Fruit fly (Drosophila melanogaster): Measurements from ENCODE around the gene CG31792.

The CG31792 gene

dm6 chr2L:18997148-18997547, at the start of gene CG31792:
CG31792 (plus strand) TSS chr2L:18997448.
- no peak for TF ChIP-seq noc (tag; optimal IDR thresholded peaks at IDR 0.05)

- no peak for TF ChIP-seq noc (tag; optimal IDR thresholded peaks at IDR 0.05)
These were observed 49.7 kb upstream of the CG31792 start for dm6 chr2L:18947515-18947998.

dm6 chr2L:18948065-18948723, 49.1 kb upstream of the CG31792 start:
- peak; percentile 8 for TF ChIP-seq noc (tag; optimal IDR thresholded peaks at IDR 0.05)

- TF ChIP-seq noc (tag; optimal IDR thresholded peaks at IDR 0.05) = no peak
These were observed 48.5 kb upstream of the CG31792 start, which contains the start of gene CG10428 for dm6 chr2L:18948724-18949108. CG10428 (plus strand) TSS chr2L:18948884.

- no peak for TF ChIP-seq noc (tag; optimal IDR thresholded peaks at IDR 0.05)
These were observed 45.6 kb upstream of the CG31792 start, which contains the start of gene Nedd8 for dm6 chr2L:18951674-18952073. Nedd8 (minus strand) TSS chr2L:18951837.

dm6 chr2L:18953512-18954254, 43.6 kb upstream of the CG31792 start:
- TF ChIP-seq noc (tag; optimal IDR thresholded peaks at IDR 0.05) = no peak

- peak; percentile 75 for TF ChIP-seq noc (tag; optimal IDR thresholded peaks at IDR 0.05)
These were observed 43.0 kb upstream of the CG31792 start, which contains the start of gene CG10621 for dm6 chr2L:18954255-18954715. CG10621 (minus strand) TSS chr2L:18954431.

dm6 chr2L:18955666-18956065, 41.6 kb upstream of the CG31792 start:
- TF ChIP-seq noc (tag; optimal IDR thresholded peaks at IDR 0.05) = peak; percentile 42

- peak; percentile 90 for TF ChIP-seq noc (tag; optimal IDR thresholded peaks at IDR 0.05)
These were observed 40.0 kb upstream of the CG31792 start, which contains the start of gene Bhmt for dm6 chr2L:18957142-18957674. Bhmt (minus strand) TSS chr2L:18957311.

dm6 chr2L:18965367-18966213, 31.7 kb upstream of the CG31792 start:
- TF ChIP-seq noc (tag; optimal IDR thresholded peaks at IDR 0.05) = peak; percentile 77

- peak; percentile 69 for TF ChIP-seq noc (tag; optimal IDR thresholded peaks at IDR 0.05)
These were observed 31.1 kb upstream of the CG31792 start for dm6 chr2L:18966214-18966556.

- peak; percentile 60 for TF ChIP-seq noc (tag; optimal IDR thresholded peaks at IDR 0.05)
These were observed 30.4 kb upstream of the CG31792 start for dm6 chr2L:18966844-18967243.

dm6 chr2L:18967897-18968296, 29.4 kb upstream of the CG31792 start:
- TF ChIP-seq noc (tag; optimal IDR thresholded peaks at IDR 0.05) = no peak

dm6 chr2L:18968370-18969105, 28.7 kb upstream of the CG31792 start, which contains the start of the genes Nak and Tango6:
Nak (minus strand) TSS chr2L:18968744.
Tango6 (plus strand) TSS chr2L:18969028.
- TF ChIP-seq noc (tag; optimal IDR thresholded peaks at IDR 0.05) = no peak

All from whole organism, larva.